Worm (Caenorhabditis elegans): ENCODE measurements around the gene T21C9.6.

DNA sequence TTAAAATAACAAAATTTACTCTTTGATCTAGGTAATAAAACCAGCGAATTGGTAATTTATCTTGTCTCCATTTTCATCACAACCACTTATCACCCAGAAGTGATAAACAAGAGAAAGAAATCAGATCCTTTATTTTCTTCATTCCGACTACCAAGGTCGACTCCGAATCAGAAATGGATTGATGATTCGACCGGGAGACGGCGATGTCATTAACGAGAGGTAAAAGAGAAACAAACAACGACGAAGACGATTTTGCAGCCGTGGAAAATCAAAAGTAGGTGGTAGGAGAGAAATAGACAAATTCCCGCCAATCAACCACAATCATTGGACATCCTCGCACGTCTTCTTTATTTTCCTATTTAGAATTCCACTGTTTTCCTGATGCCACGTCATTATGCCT is 24.6 kb upstream of the T21C9.6 start:
- TF ChIP-seq tab-1 (GFP tag; IDR thresholded peaks at IDR 0.05), result no peak
- TF ChIP-seq ztf-29 (GFP tag; IDR thresholded peaks at IDR 0.05), result no peak
- no peak for TF ChIP-seq cog-1 (tag; optimal IDR thresholded peaks at IDR 0.05)
- TF ChIP-seq ref-1 (GFP tag; conservative IDR thresholded peaks at IDR 0.05), result no peak
- no peak for TF ChIP-seq med-1 (GFP tag; optimal IDR thresholded peaks at IDR 0.05; ENCODE audit: insufficient read depth)
- no peak for TF ChIP-seq flt-1 (GFP tag; IDR thresholded peaks at IDR 0.05)
- TF ChIP-seq ztf-23 (GFP tag; IDR thresholded peaks at IDR 0.05), result no peak
